Worm (Caenorhabditis elegans) whole organism, L2 larva: ENCODE measurements around the gene lgc-43.

Experiments
- F13H6.1 ChIP-seq: sonication (generic microtip); optimal IDR thresholded peaks from 2 replicates; lab custom pipeline; 2016; ENCODE audit warnings: missing genetic modification characterization, missing compliant biosample characterization
- aly-2 ChIP-seq: fragments of 150-350 bp; optimal IDR thresholded peaks from 2 replicates; lab custom pipeline; 2014; ENCODE audit warnings: missing biosample characterization, missing genetic modification characterization
- ama-1 ChIP-seq: fragments of 150-350 bp; optimal IDR thresholded peaks from 2 replicates; lab custom pipeline; 2018; ENCODE audit warnings: inconsistent platforms
- blmp-1 ChIP-seq: sonication (generic microtip); optimal IDR thresholded peaks from 2 replicates; lab custom pipeline; 2017; ENCODE audit warnings: missing genetic modification characterization, mild to moderate bottlenecking, missing compliant biosample characterization, antibody characterized with exemption, moderate library complexity; ENCODE audit not compliant: insufficient read depth
- dmd-4 ChIP-seq: sonication (generic microtip); optimal IDR thresholded peaks from 2 replicates; lab custom pipeline; 2017; ENCODE audit warnings: missing biosample characterization, missing genetic modification characterization
- elt-3 ChIP-seq: sonication (generic microtip); optimal IDR thresholded peaks from 2 replicates; lab custom pipeline; 2017; ENCODE audit warnings: missing biosample characterization, missing genetic modification characterization
- fos-1 ChIP-seq: fragments of 150-350 bp; optimal IDR thresholded peaks from 2 replicates; lab custom pipeline; 2014; ENCODE audit warnings: missing biosample characterization, missing genetic modification characterization
- nhr-10 ChIP-seq: sonication (generic microtip); optimal IDR thresholded peaks from 2 replicates; lab custom pipeline; 2017; ENCODE audit warnings: missing biosample characterization, missing genetic modification characterization
- nhr-12 ChIP-seq: fragments of 150-350 bp; optimal IDR thresholded peaks from 2 replicates; lab custom pipeline; 2014; ENCODE audit warnings: missing biosample characterization, missing genetic modification characterization
- unc-62 ChIP-seq: fragments of 150-350 bp; optimal IDR thresholded peaks from 2 replicates; lab custom pipeline; 2014; ENCODE audit warnings: missing biosample characterization, missing genetic modification reagents, missing genetic modification characterization

ce11 chrIV:10596505-10596904 lies 18.0 kb downstream of the lgc-43 start, which contains the start of gene C43F9.11:
- TF ChIP-seq unc-62 (GFP tag; lab: Kevin White, UChicago) (no peak), elt-3 (tag; lab: Kevin White, UChicago) (no peak), blmp-1 (no peak), F13H6.1 (tag; lab: Kevin White, UChicago) (no peak), fos-1 (no peak), nhr-12 (tag; lab: Kevin White, UChicago) (no peak), nhr-10 (tag; lab: Kevin White, UChicago) (no peak), ama-1 (lab: Kevin White, UChicago) (no peak), dmd-4 (no peak), aly-2 (no peak)
